Fruit fly (Drosophila melanogaster) whole organism, prepupa: ENCODE data around the gene Gr10a.

Experiments
- CG16779 ChIP-seq: fragments of 200-800 bp; sonication (Bioruptor generic); optimal IDR thresholded peaks from 3 replicates; lab custom pipeline; 2017; ENCODE audit warnings: missing biosample characterization, mild to moderate bottlenecking, missing genetic modification characterization
- CG31627 ChIP-seq: fragments of 200-800 bp; sonication (Bioruptor generic); optimal IDR thresholded peaks from 3 replicates; lab custom pipeline; 2016; ENCODE audit warnings: missing biosample characterization, missing genetic modification characterization
- CG6163 ChIP-seq: fragments of 200-800 bp; sonication (Bioruptor generic); IDR thresholded peaks from 3 replicates; pipeline ENCODE4 v1.3.6; 2022; ENCODE audit warnings: missing biosample characterization, missing genetic modification characterization
- CG8319 ChIP-seq: fragments of 200-800 bp; sonication (Bioruptor generic); optimal IDR thresholded peaks from 3 replicates; lab custom pipeline; 2016; ENCODE audit warnings: missing biosample characterization, missing genetic modification characterization
- Hr38 ChIP-seq: sonication (Bioruptor generic); optimal IDR thresholded peaks from 2 replicates; lab custom pipeline; 2016; ENCODE audit warnings: missing biosample characterization, missing genetic modification characterization
- OdsH ChIP-seq: fragments of 200-800 bp; sonication (Bioruptor generic); optimal IDR thresholded peaks from 3 replicates; lab custom pipeline; 2016; ENCODE audit warnings: missing biosample characterization, missing genetic modification characterization
- acj6 ChIP-seq: fragments of 200-800 bp; sonication (Bioruptor generic); optimal IDR thresholded peaks from 3 replicates; lab custom pipeline; 2016; ENCODE audit warnings: missing biosample characterization, missing genetic modification characterization
- dsx ChIP-seq: fragments of 200-800 bp; optimal IDR thresholded peaks from 3 replicates; lab custom pipeline; 2019; ENCODE audit warnings: missing biosample characterization, mild to moderate bottlenecking, missing genetic modification characterization, moderate library complexity; ENCODE audit not compliant: poor library complexity, severe bottlenecking
- eg ChIP-seq: fragments of 200-800 bp; sonication (Bioruptor generic); IDR thresholded peaks from 3 replicates; pipeline ENCODE4 v1.3.6; 2022; ENCODE audit warnings: missing biosample characterization, missing genetic modification characterization

DNA sequence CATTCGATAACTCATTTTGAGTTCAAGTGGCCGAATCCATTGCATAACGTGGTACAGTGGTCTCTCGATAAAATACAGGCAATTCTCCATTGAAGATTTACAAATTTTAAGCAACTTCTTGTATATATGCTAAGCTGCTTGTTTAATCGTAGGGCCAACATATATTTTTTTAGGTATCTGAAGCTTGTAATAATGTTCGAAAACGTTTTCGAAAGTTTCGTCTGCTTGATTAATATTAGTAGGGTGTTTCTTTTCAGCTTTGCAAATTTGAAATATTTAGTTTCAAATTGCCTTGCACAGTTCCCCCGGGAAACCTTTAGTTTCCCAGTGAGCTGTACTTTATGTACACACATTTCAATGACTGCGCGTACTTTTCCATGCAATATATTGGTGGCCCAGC, 37.5 kb downstream of the Gr10a start:
- TF ChIP-seq CG6163 (GFP tag; lab: Robert Waterston, UW) (no peak), CG16779 (tag; lab: Kevin White, UChicago) (no peak), dsx (GFP tag; lab: Kevin White, UChicago) (no peak), acj6 (GFP tag; lab: Kevin White, UChicago) (no peak), CG31627 (no peak), OdsH (GFP tag; lab: Kevin White, UChicago) (no peak), CG8319 (GFP tag; lab: Kevin White, UChicago) (no peak), eg (GFP tag; lab: Robert Waterston, UW) (no peak), Hr38 (no peak)
